Fruit fly (Drosophila melanogaster) whole organism, prepupa: ENCODE results near the gene CG2898.

Source experiments
- CG10669 ChIP-seq: fragments of 200-800 bp; sonication (Bioruptor generic); optimal IDR thresholded peaks from 3 replicates; lab custom pipeline; 2018; ENCODE audit warnings: missing biosample characterization, mild to moderate bottlenecking, missing genetic modification characterization, moderate library complexity
- CG11902 ChIP-seq: fragments of 200-800 bp; sonication (Bioruptor generic); optimal IDR thresholded peaks from 3 replicates; lab custom pipeline; 2016; ENCODE audit warnings: missing biosample characterization, missing genetic modification characterization
- CG4318 ChIP-seq: fragments of 200-800 bp; sonication (Bioruptor generic); optimal IDR thresholded peaks from 3 replicates; lab custom pipeline; 2017; ENCODE audit warnings: missing biosample characterization, mild to moderate bottlenecking, missing genetic modification characterization
- Eip93F ChIP-seq: fragments of 200-800 bp; sonication (Bioruptor generic); optimal IDR thresholded peaks from 2 replicates; lab custom pipeline; 2016; ENCODE audit warnings: missing biosample characterization, mild to moderate bottlenecking, missing genetic modification characterization
- Hr38 ChIP-seq: sonication (Bioruptor generic); optimal IDR thresholded peaks from 2 replicates; lab custom pipeline; 2016; ENCODE audit warnings: missing biosample characterization, missing genetic modification characterization
- Lpt ChIP-seq: fragments of 200-800 bp; sonication (Bioruptor generic); optimal IDR thresholded peaks from 3 replicates; lab custom pipeline; 2016; ENCODE audit warnings: missing biosample characterization, missing genetic modification characterization
- Sox102F ChIP-seq: fragments of 200-800 bp; sonication (Bioruptor generic); optimal IDR thresholded peaks from 2 replicates; lab custom pipeline; 2016; ENCODE audit warnings: missing biosample characterization, mild to moderate bottlenecking, missing genetic modification characterization
- dac ChIP-seq: fragments of 200-800 bp; sonication (Bioruptor generic); optimal IDR thresholded peaks from 2 replicates; lab custom pipeline; 2017; ENCODE audit warnings: missing biosample characterization, mild to moderate bottlenecking, missing genetic modification characterization
- topi ChIP-seq: fragments of 200-800 bp; sonication (Bioruptor generic); optimal IDR thresholded peaks from 3 replicates; lab custom pipeline; 2016; ENCODE audit warnings: missing biosample characterization, missing genetic modification characterization

DNA sequence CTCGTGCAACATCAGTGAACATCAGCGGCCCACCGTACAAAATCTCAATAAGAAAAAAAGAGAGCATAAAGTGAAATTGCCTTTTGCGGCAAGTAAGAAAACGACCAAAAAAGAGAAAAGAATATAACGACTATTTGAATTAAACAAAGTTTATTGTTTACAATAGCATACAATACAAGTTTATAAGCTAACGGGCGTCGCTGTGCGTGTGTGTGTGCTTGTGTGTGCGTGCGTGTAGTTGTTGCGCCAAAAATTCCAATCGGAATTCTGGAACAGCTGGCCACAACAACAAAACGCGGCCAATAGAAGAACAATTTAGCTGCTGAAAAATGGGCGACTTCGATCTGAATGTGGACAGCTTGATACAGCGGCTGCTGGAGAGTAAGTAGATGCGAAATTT, 11.0 kb downstream of the CG2898 start:
- TF ChIP-seq Hr38 (GFP tag; lab: Kevin White, UChicago) (no peak), CG4318 (no peak), Lpt (GFP tag; lab: Kevin White, UChicago) (no peak), dac (no peak), Eip93F (no peak), topi (no peak), Sox102F (GFP tag; lab: Kevin White, UChicago) (no peak), CG10669 (GFP tag; lab: Kevin White, UChicago) (no peak), CG11902 (GFP tag; lab: Kevin White, UChicago) (no peak)
